Worm (Caenorhabditis elegans) whole organism, young adult: Measurements from ENCODE around the gene C05G5.1.
A peak's percentile ranks its signal among the peaks of the same experiment; 100 is the strongest.

Experiments used
- C17E4.6 ChIP-seq: fragments of 200-800 bp; sonication (Bioruptor generic); IDR thresholded peaks from 2 replicates; pipeline ENCODE4 v1.3.6; 2022; ENCODE audit warnings: missing genetic modification reagents, missing genetic modification characterization, missing compliant biosample characterization
- D2030.7 ChIP-seq: fragments of 200-800 bp; sonication (Bioruptor generic); IDR thresholded peaks from 2 replicates; pipeline ENCODE4 v1.3.6; 2022; ENCODE audit warnings: missing genetic modification reagents, missing genetic modification characterization, missing compliant biosample characterization
- F10E7.11 ChIP-seq: sonication (generic microtip); optimal IDR thresholded peaks from 2 replicates; lab custom pipeline; 2017; ENCODE audit warnings: mild to moderate bottlenecking, missing genetic modification characterization, moderate library complexity, missing compliant biosample characterization
- F33H1.4 ChIP-seq: fragments of 200-800 bp; sonication (Bioruptor generic); IDR thresholded peaks from 2 replicates; pipeline ENCODE4 v1.3.6; 2022; ENCODE audit warnings: missing genetic modification reagents, missing genetic modification characterization, missing compliant biosample characterization
- K12H6.12 ChIP-seq: fragments of 200-800 bp; sonication (Bioruptor generic); optimal IDR thresholded peaks from 2 replicates; lab custom pipeline; 2018; ENCODE audit warnings: mild to moderate bottlenecking, missing genetic modification characterization, missing compliant biosample characterization
- T07F8.4 ChIP-seq: sonication (generic microtip); optimal IDR thresholded peaks from 2 replicates; lab custom pipeline; 2016; ENCODE audit warnings: mild to moderate bottlenecking, missing genetic modification characterization, moderate library complexity, missing compliant biosample characterization
- T26A5.8 ChIP-seq: sonication (generic microtip); optimal IDR thresholded peaks from 2 replicates; lab custom pipeline; 2016; ENCODE audit warnings: missing genetic modification characterization, missing compliant biosample characterization
- Y53F4B.3 ChIP-seq: fragments of 200-800 bp; sonication (Bioruptor generic); IDR thresholded peaks from 2 replicates; pipeline ENCODE4 v1.3.6; 2022; ENCODE audit warnings: missing genetic modification reagents, missing genetic modification characterization, missing compliant biosample characterization
- Y56A3A.18 ChIP-seq: fragments of 200-800 bp; sonication (Bioruptor generic); IDR thresholded peaks from 2 replicates; pipeline ENCODE4 v1.3.6; 2022; ENCODE audit warnings: missing genetic modification reagents, missing genetic modification characterization, missing compliant biosample characterization
- Y79H2A.3 ChIP-seq: fragments of 200-800 bp; sonication (Bioruptor generic); conservative IDR thresholded peaks from 2 replicates; pipeline ENCODE4 v1.3.6; 2022; ENCODE audit warnings: missing genetic modification reagents, missing genetic modification characterization, missing compliant biosample characterization
- Y95B8A.8 ChIP-seq: fragments of 200-800 bp; sonication (Bioruptor generic); IDR thresholded peaks from 2 replicates; pipeline ENCODE4 v1.3.6; 2022; ENCODE audit warnings: missing genetic modification reagents, missing genetic modification characterization, missing compliant biosample characterization
- akir-1 ChIP-seq: fragments of 200-800 bp; sonication (Bioruptor generic); optimal IDR thresholded peaks from 2 replicates; lab custom pipeline; 2018; ENCODE audit warnings: mild to moderate bottlenecking, missing genetic modification characterization, moderate library complexity, missing compliant biosample characterization
- atf-7 ChIP-seq: sonication (generic microtip); optimal IDR thresholded peaks from 2 replicates; lab custom pipeline; 2017; ENCODE audit warnings: mild to moderate bottlenecking, missing genetic modification characterization, missing compliant biosample characterization
- attf-3 ChIP-seq: fragments of 200-800 bp; sonication (Bioruptor generic); conservative IDR thresholded peaks from 2 replicates; pipeline ENCODE4 v1.3.6; 2022; ENCODE audit warnings: missing genetic modification reagents, missing genetic modification characterization, missing compliant biosample characterization
- bed-1 ChIP-seq: fragments of 200-800 bp; sonication (Bioruptor generic); IDR thresholded peaks from 2 replicates; pipeline ENCODE4 v1.3.6; 2022; ENCODE audit warnings: missing genetic modification reagents, missing genetic modification characterization, missing compliant biosample characterization
- bed-2 ChIP-seq: fragments of 200-800 bp; sonication (Bioruptor generic); IDR thresholded peaks from 2 replicates; pipeline ENCODE4 v1.3.6; 2022; ENCODE audit warnings: missing genetic modification reagents, missing genetic modification characterization, missing compliant biosample characterization
- cebp-2 ChIP-seq: fragments of 200-800 bp; sonication (Bioruptor generic); IDR thresholded peaks from 2 replicates; pipeline ENCODE4 v1.3.6; 2022; ENCODE audit warnings: missing genetic modification characterization, missing compliant biosample characterization
- ceh-58 ChIP-seq: fragments of 200-800 bp; sonication (Bioruptor generic); IDR thresholded peaks from 2 replicates; pipeline ENCODE4 v1.3.6; 2022; ENCODE audit warnings: missing genetic modification characterization, missing compliant biosample characterization
- ceh-79 ChIP-seq: sonication (generic microtip); optimal IDR thresholded peaks from 2 replicates; lab custom pipeline; 2017; ENCODE audit warnings: mild to moderate bottlenecking, missing genetic modification characterization, missing compliant biosample characterization
- chd-7 ChIP-seq: sonication (generic microtip); optimal IDR thresholded peaks from 2 replicates; lab custom pipeline; 2016; ENCODE audit warnings: mild to moderate bottlenecking, missing genetic modification characterization, moderate library complexity, missing compliant biosample characterization
- dpff-1 ChIP-seq: sonication (generic microtip); optimal IDR thresholded peaks from 2 replicates; lab custom pipeline; 2017; ENCODE audit warnings: mild to moderate bottlenecking, missing genetic modification characterization, missing compliant biosample characterization
- efl-1 ChIP-seq: fragments of 150-350 bp; optimal IDR thresholded peaks from 2 replicates; lab custom pipeline; 2014; ENCODE audit warnings: missing biosample characterization, missing genetic modification reagents, missing genetic modification characterization
- ets-4 ChIP-seq: fragments of 200-800 bp; sonication (Bioruptor generic); optimal IDR thresholded peaks from 2 replicates; lab custom pipeline; 2018; ENCODE audit warnings: mild to moderate bottlenecking, missing genetic modification characterization, missing compliant biosample characterization
- gei-17 ChIP-seq: fragments of 200-800 bp; sonication (Bioruptor generic); optimal IDR thresholded peaks from 2 replicates; lab custom pipeline; 2018; ENCODE audit warnings: mild to moderate bottlenecking, missing genetic modification characterization, missing compliant biosample characterization
- him-1 ChIP-seq: sonication (generic microtip); optimal IDR thresholded peaks from 2 replicates; lab custom pipeline; 2016; ENCODE audit warnings: missing genotype, missing genetic modification reagents, missing genetic modification characterization, missing compliant biosample characterization
- hlh-12 ChIP-seq: sonication (generic microtip); optimal IDR thresholded peaks from 2 replicates; lab custom pipeline; 2016; ENCODE audit warnings: missing genetic modification characterization, missing compliant biosample characterization
- hmg-20 ChIP-seq: fragments of 200-800 bp; sonication (Bioruptor generic); IDR thresholded peaks from 2 replicates; pipeline ENCODE4 v1.3.6; 2022; ENCODE audit warnings: missing genetic modification reagents, missing genetic modification characterization, missing compliant biosample characterization
- let-526 ChIP-seq: fragments of 200-800 bp; sonication (Bioruptor generic); IDR thresholded peaks from 2 replicates; pipeline ENCODE4 v1.3.6; 2022; ENCODE audit warnings: missing genetic modification reagents, missing genetic modification characterization, missing compliant biosample characterization
- let-607 ChIP-seq, 2 experiments: fragments of 200-800 bp in 1 of 2; sonication (Bioruptor generic) in 1 of 2; sonication (generic microtip) in 1 of 2; optimal IDR thresholded peaks; 2 replicates each; lab custom pipeline; 2016 to 2018; ENCODE audit warnings: mild to moderate bottlenecking in 2 of 2, missing compliant biosample characterization in 2 of 2, missing genetic modification characterization in 2 of 2, moderate library complexity in 2 of 2, missing genotype in 1 of 2
- lin-40 ChIP-seq: sonication (generic microtip); optimal IDR thresholded peaks from 2 replicates; lab custom pipeline; 2016; ENCODE audit warnings: missing genetic modification characterization, mild to moderate bottlenecking, missing compliant biosample characterization, missing genotype, missing genetic modification reagents
- lin-54 ChIP-seq: fragments of 200-800 bp; sonication (Bioruptor generic); optimal IDR thresholded peaks from 2 replicates; lab custom pipeline; 2018; ENCODE audit warnings: mild to moderate bottlenecking, missing genetic modification characterization, missing compliant biosample characterization
- lsy-27 ChIP-seq: sonication (generic microtip); optimal IDR thresholded peaks from 2 replicates; lab custom pipeline; 2017; ENCODE audit warnings: missing genetic modification characterization, mild to moderate bottlenecking, missing compliant biosample characterization, antibody characterized with exemption, missing genotype, borderline replicate concordance; ENCODE audit not compliant: insufficient read depth
- madf-3 ChIP-seq: fragments of 200-800 bp; sonication (Bioruptor generic); IDR thresholded peaks from 2 replicates; pipeline ENCODE4 v1.3.6; 2022; ENCODE audit warnings: missing genetic modification reagents, missing genetic modification characterization, missing compliant biosample characterization
- mcd-1 ChIP-seq: fragments of 200-800 bp; sonication (Bioruptor generic); IDR thresholded peaks from 2 replicates; pipeline ENCODE4 v1.3.6; 2022; ENCODE audit warnings: missing genetic modification reagents, missing genetic modification characterization, missing compliant biosample characterization
- mes-4 ChIP-seq: sonication (generic microtip); optimal IDR thresholded peaks from 2 replicates; lab custom pipeline; 2016; ENCODE audit warnings: missing genotype, missing genetic modification characterization, missing compliant biosample characterization
- nfya-2 ChIP-seq: fragments of 200-800 bp; sonication (Bioruptor generic); IDR thresholded peaks from 2 replicates; pipeline ENCODE4 v1.3.6; 2022; ENCODE audit warnings: missing genetic modification reagents, missing genetic modification characterization, missing compliant biosample characterization
- nfyb-1 ChIP-seq: fragments of 200-800 bp; sonication (Bioruptor generic); IDR thresholded peaks from 2 replicates; pipeline ENCODE4 v1.3.6; 2022; ENCODE audit warnings: missing genetic modification reagents, missing genetic modification characterization, missing compliant biosample characterization
- nhr-80 ChIP-seq: sonication (generic microtip); optimal IDR thresholded peaks from 2 replicates; lab custom pipeline; 2016; ENCODE audit warnings: missing genetic modification characterization, missing compliant biosample characterization
- repo-1 ChIP-seq: sonication (generic microtip); optimal IDR thresholded peaks from 2 replicates; lab custom pipeline; 2017; ENCODE audit warnings: mild to moderate bottlenecking, missing genetic modification characterization, missing compliant biosample characterization
- rpc-1 ChIP-seq, 2 experiments: fragments of 150-350 bp in 1 of 2; sonication (generic microtip) in 1 of 2; optimal IDR thresholded peaks; 2 replicates each; lab custom pipeline; 2014 to 2018; ENCODE audit warnings: missing biosample characterization in 1 of 2, missing genetic modification characterization in 1 of 2, missing genetic modification reagents in 1 of 2, missing genotype in 1 of 2
- somi-1 ChIP-seq: fragments of 200-800 bp; sonication (Bioruptor generic); optimal IDR thresholded peaks from 2 replicates; lab custom pipeline; 2018; ENCODE audit warnings: mild to moderate bottlenecking, missing genetic modification characterization, missing compliant biosample characterization
- tbx-9 ChIP-seq: sonication (generic microtip); optimal IDR thresholded peaks from 2 replicates; lab custom pipeline; 2016; ENCODE audit warnings: borderline replicate concordance, missing genetic modification characterization, inconsistent platforms, missing compliant biosample characterization
- unc-62 ChIP-seq: fragments of 150-350 bp; optimal IDR thresholded peaks from 2 replicates; lab custom pipeline; 2014; ENCODE audit warnings: missing biosample characterization, missing genetic modification reagents, missing genetic modification characterization
- xnd-1 ChIP-seq: sonication (generic microtip); optimal IDR thresholded peaks from 2 replicates; lab custom pipeline; 2016; ENCODE audit warnings: missing genotype, missing genetic modification reagents, missing genetic modification characterization, missing compliant biosample characterization
- ztf-18 ChIP-seq: sonication (generic microtip); optimal IDR thresholded peaks from 2 replicates; lab custom pipeline; 2016; ENCODE audit warnings: missing genotype, mild to moderate bottlenecking, missing genetic modification characterization, missing compliant biosample characterization
- ztf-22 ChIP-seq: fragments of 200-800 bp; sonication (Bioruptor generic); optimal IDR thresholded peaks from 2 replicates; lab custom pipeline; 2018; ENCODE audit warnings: mild to moderate bottlenecking, missing genetic modification characterization, moderate library complexity, missing compliant biosample characterization
- ztf-25 ChIP-seq: fragments of 200-800 bp; sonication (Bioruptor generic); IDR thresholded peaks from 2 replicates; pipeline ENCODE4 v1.3.6; 2022; ENCODE audit warnings: missing genetic modification reagents, missing genetic modification characterization, missing compliant biosample characterization
- ztf-26 ChIP-seq: sonication (generic microtip); optimal IDR thresholded peaks from 2 replicates; lab custom pipeline; 2017; ENCODE audit warnings: missing genetic modification characterization, missing compliant biosample characterization
- ztf-28 ChIP-seq: fragments of 200-800 bp; sonication (Bioruptor generic); IDR thresholded peaks from 2 replicates; pipeline ENCODE4 v1.3.6; 2022; ENCODE audit warnings: missing genetic modification reagents, missing genetic modification characterization, missing compliant biosample characterization

C05G5.1 gene

ce11 chrX:14783434-14784142 lies 43.7 kb upstream of the C05G5.1 start (continued):
- TF ChIP-seq chd-7 (peak; percentile 22), xnd-1 (tag; lab: Kevin White, UChicago) (no peak), ztf-22 (GFP tag; lab: Kevin White, UChicago) (peak; percentile 54), K12H6.12 (tag; lab: Kevin White, UChicago) (no peak), nhr-80 (tag; lab: Kevin White, UChicago) (peak; percentile 99), Y56A3A.18 (no peak), cebp-2 (GFP tag; lab: Robert Waterston, UW) (no peak), nfyb-1 (no peak), bed-2 (GFP tag; lab: Robert Waterston, UW) (no peak), tbx-9 (tag; lab: Kevin White, UChicago) (no peak), nfya-2 (GFP tag; lab: Robert Waterston, UW) (no peak), madf-3 (GFP tag; lab: Robert Waterston, UW) (no peak), repo-1 (no peak), Y53F4B.3 (no peak), let-526 (GFP tag; lab: Robert Waterston, UW) (no peak), ztf-25 (no peak), him-1 (no peak), gei-17 (no peak), hlh-12 (tag; lab: Kevin White, UChicago) (no peak), F10E7.11 (tag; lab: Kevin White, UChicago) (no peak), C17E4.6 (GFP tag; lab: Robert Waterston, UW) (no peak), Y79H2A.3 (GFP tag; lab: Robert Waterston, UW) (no peak), efl-1 (GFP tag; lab: Kevin White, UChicago) (no peak), ets-4 (peak; percentile 71), Y95B8A.8 (no peak), atf-7 (tag; lab: Kevin White, UChicago) (peak; percentile 82), mes-4 (tag; lab: Kevin White, UChicago) (no peak), hmg-20 (GFP tag; lab: Robert Waterston, UW) (no peak), rpc-1 (optimal IDR thresholded peaks at IDR 0.05; lab: Kevin White, UChicago) (no peak), rpc-1 (tag; optimal IDR thresholded peaks at IDR 0.05; lab: Kevin White, UChicago) (no peak), D2030.7 (GFP tag; lab: Robert Waterston, UW) (no peak), F33H1.4 (GFP tag; lab: Robert Waterston, UW) (no peak), somi-1 (GFP tag; lab: Kevin White, UChicago) (no peak), dpff-1 (no peak), bed-1 (GFP tag; lab: Robert Waterston, UW) (no peak), attf-3 (GFP tag; lab: Robert Waterston, UW) (no peak), let-607 (tag; optimal IDR thresholded peaks at IDR 0.05; lab: Kevin White, UChicago) (peak; percentile 71 to 89), ztf-26 (tag; lab: Kevin White, UChicago) (no peak), lsy-27 (tag; lab: Kevin White, UChicago) (no peak), T26A5.8 (tag; lab: Kevin White, UChicago) (no peak), ceh-79 (tag; lab: Kevin White, UChicago) (no peak), T07F8.4 (no peak), lin-54 (GFP tag; lab: Kevin White, UChicago) (no peak), ceh-58 (no peak), mcd-1 (GFP tag; lab: Robert Waterston, UW) (no peak), ztf-28 (no peak), lin-40 (tag; lab: Kevin White, UChicago) (peak; percentile 70), ztf-18 (tag; lab: Kevin White, UChicago) (no peak), akir-1 (no peak), unc-62 (GFP tag; lab: Kevin White, UChicago) (peak; percentile 27)
